Worm (Caenorhabditis elegans) whole organism, L4 larva: Measurements from ENCODE around the gene F11D11.22.

Source experiments
- D1046.2 ChIP-seq: fragments of 200-800 bp; sonication (Bioruptor generic); IDR thresholded peaks from 2 replicates; pipeline ENCODE4 v1.3.6; 2022; ENCODE audit warnings: missing genetic modification characterization, missing compliant biosample characterization
- F10B5.3 ChIP-seq: sonication (generic microtip); optimal IDR thresholded peaks from 2 replicates; lab custom pipeline; 2016; ENCODE audit warnings: mild to moderate bottlenecking, missing genetic modification characterization, missing compliant biosample characterization
- F37D6.2 ChIP-seq: sonication (generic microtip); optimal IDR thresholded peaks from 2 replicates; lab custom pipeline; 2016; ENCODE audit warnings: mild to moderate bottlenecking, missing genetic modification characterization, missing compliant biosample characterization
- F49E8.2 ChIP-seq: sonication (generic microtip); optimal IDR thresholded peaks from 2 replicates; lab custom pipeline; 2016; ENCODE audit warnings: missing compliant biosample characterization, mild to moderate bottlenecking, missing genetic modification characterization, borderline replicate concordance
- T20F7.1 ChIP-seq: fragments of 200-800 bp; sonication (Bioruptor generic); optimal IDR thresholded peaks from 2 replicates; lab custom pipeline; 2018; ENCODE audit warnings: mild to moderate bottlenecking, missing genetic modification characterization, missing compliant biosample characterization
- ZK337.2 ChIP-seq: fragments of 200-800 bp; sonication (Bioruptor generic); IDR thresholded peaks from 2 replicates; pipeline ENCODE4 v1.3.6; 2022; ENCODE audit warnings: missing genetic modification reagents, missing genetic modification characterization, missing compliant biosample characterization
- ceh-20 ChIP-seq: fragments of 200-800 bp; sonication (Bioruptor generic); IDR thresholded peaks from 2 replicates; pipeline ENCODE4 v1.3.6; 2022; ENCODE audit warnings: missing genetic modification reagents, missing genetic modification characterization, missing compliant biosample characterization
- ceh-28 ChIP-seq: fragments of 150-350 bp; optimal IDR thresholded peaks from 2 replicates; lab custom pipeline; 2014; ENCODE audit warnings: missing biosample characterization, missing genetic modification reagents, missing genetic modification characterization
- ceh-62 ChIP-seq: sonication (generic microtip); optimal IDR thresholded peaks from 2 replicates; lab custom pipeline; 2017; ENCODE audit warnings: missing biosample characterization, missing genetic modification characterization
- ces-1 ChIP-seq: fragments of 150-350 bp; sonication (generic microtip); optimal IDR thresholded peaks from 4 replicates; lab custom pipeline; 2014; ENCODE audit warnings: missing biosample characterization, missing genetic modification reagents, missing genetic modification characterization
- daf-19 ChIP-seq: fragments of 200-800 bp; sonication (Bioruptor generic); conservative IDR thresholded peaks from 2 replicates; pipeline ENCODE4 v1.3.6; 2022; ENCODE audit warnings: missing genetic modification characterization, missing compliant biosample characterization
- daf-8 ChIP-seq: fragments of 200-800 bp; sonication (Bioruptor generic); IDR thresholded peaks from 2 replicates; pipeline ENCODE4 v1.3.6; 2022; ENCODE audit warnings: missing genetic modification characterization, missing compliant biosample characterization
- dmd-9 ChIP-seq: fragments of 200-800 bp; sonication (Bioruptor generic); IDR thresholded peaks from 2 replicates; pipeline ENCODE4 v1.3.6; 2022; ENCODE audit warnings: missing genetic modification reagents, missing genetic modification characterization, missing compliant biosample characterization
- duxl-1 ChIP-seq: sonication (generic microtip); optimal IDR thresholded peaks from 2 replicates; lab custom pipeline; 2016; ENCODE audit warnings: mild to moderate bottlenecking, missing genetic modification characterization, moderate library complexity, missing compliant biosample characterization; ENCODE audit not compliant: poor library complexity
- dve-1 ChIP-seq: sonication (generic microtip); optimal IDR thresholded peaks from 2 replicates; lab custom pipeline; 2017; ENCODE audit warnings: antibody characterized with exemption, mild to moderate bottlenecking, missing genetic modification characterization, missing compliant biosample characterization; ENCODE audit not compliant: insufficient read depth
- egl-27 ChIP-seq: sonication (generic microtip); optimal IDR thresholded peaks from 3 replicates; lab custom pipeline; 2017; ENCODE audit warnings: missing biosample characterization, missing genetic modification reagents, missing genetic modification characterization
- hif-1 ChIP-seq, 2 experiments: sonication (generic microtip); optimal IDR thresholded peaks; 2 replicates each; lab custom pipeline; 2016 to 2017; ENCODE audit warnings: missing compliant biosample characterization in 2 of 2, missing genetic modification characterization in 2 of 2, missing genetic modification reagents in 2 of 2, missing genotype in 2 of 2, mild to moderate bottlenecking in 1 of 2
- hlh-11 ChIP-seq: fragments of 200-800 bp; sonication (Bioruptor generic); optimal IDR thresholded peaks from 2 replicates; lab custom pipeline; 2018; ENCODE audit warnings: mild to moderate bottlenecking, missing genetic modification characterization, missing compliant biosample characterization
- hlh-30 ChIP-seq: sonication (generic microtip); optimal IDR thresholded peaks from 2 replicates; lab custom pipeline; 2017; ENCODE audit warnings: antibody characterized with exemption, mild to moderate bottlenecking, missing genetic modification characterization, missing compliant biosample characterization; ENCODE audit not compliant: insufficient read depth
- hmg-1.1 ChIP-seq: fragments of 200-800 bp; sonication (Bioruptor generic); IDR thresholded peaks from 2 replicates; pipeline ENCODE4 v1.3.6; 2022; ENCODE audit warnings: missing genetic modification reagents, missing genetic modification characterization, missing compliant biosample characterization
- lsy-2 ChIP-seq, 2 experiments: fragments of 150-350 bp in 1 of 2; sonication (generic microtip) in 1 of 2; optimal IDR thresholded peaks; 2 replicates each; lab custom pipeline; 2014 to 2017; ENCODE audit warnings: missing biosample characterization in 2 of 2, missing genetic modification characterization in 2 of 2
- mdt-29 ChIP-seq: fragments of 200-800 bp; sonication (Bioruptor generic); IDR thresholded peaks from 2 replicates; pipeline ENCODE4 v1.3.6; 2022; ENCODE audit warnings: missing genetic modification reagents, missing genetic modification characterization, missing compliant biosample characterization
- mes-2 ChIP-seq: sonication (generic microtip); optimal IDR thresholded peaks from 2 replicates; lab custom pipeline; 2016; ENCODE audit warnings: missing genotype, mild to moderate bottlenecking, missing genetic modification characterization, missing compliant biosample characterization; ENCODE audit not compliant: poor library complexity, severe bottlenecking
- nhr-10 ChIP-seq: fragments of 150-350 bp; optimal IDR thresholded peaks from 2 replicates; lab custom pipeline; 2014; ENCODE audit warnings: missing biosample characterization, missing genetic modification characterization
- nhr-102 ChIP-seq: sonication (generic microtip); optimal IDR thresholded peaks from 2 replicates; lab custom pipeline; 2016; ENCODE audit warnings: mild to moderate bottlenecking, missing genetic modification characterization, moderate library complexity, missing compliant biosample characterization
- nhr-111 ChIP-seq: fragments of 200-800 bp; sonication (Bioruptor generic); optimal IDR thresholded peaks from 2 replicates; lab custom pipeline; 2018; ENCODE audit warnings: mild to moderate bottlenecking, missing genetic modification characterization, missing compliant biosample characterization
- nhr-6 ChIP-seq: fragments of 150-350 bp; optimal IDR thresholded peaks from 2 replicates; lab custom pipeline; 2014; ENCODE audit warnings: missing biosample characterization, missing genetic modification characterization
- nhr-76 ChIP-seq: fragments of 150-350 bp; optimal IDR thresholded peaks from 2 replicates; lab custom pipeline; 2014; ENCODE audit warnings: missing biosample characterization, missing genetic modification characterization
- pha-4 ChIP-seq, 2 experiments: fragments of 150-350 bp in 1 of 2; fragments of 200-800 bp in 1 of 2; sonication (Bioruptor generic) in 1 of 2; IDR thresholded peaks in 1 of 2; optimal IDR thresholded peaks in 1 of 2; 2 replicates each; pipeline versions ENCODE4 v1.3.6 to Lab custom; 2014 to 2022; ENCODE audit warnings: missing genetic modification characterization in 2 of 2, missing genetic modification reagents in 2 of 2, missing biosample characterization in 1 of 2, missing compliant biosample characterization in 1 of 2
- tra-1 ChIP-seq: fragments of 200-800 bp; sonication (Bioruptor generic); IDR thresholded peaks from 2 replicates; pipeline ENCODE4 v1.3.6; 2022; ENCODE audit warnings: missing genetic modification reagents, missing genetic modification characterization, missing compliant biosample characterization
- unc-62 ChIP-seq, 3 experiments: fragments of 150-350 bp in 1 of 3; sonication (generic microtip); optimal IDR thresholded peaks in 2 of 3; peaks in 1 of 3; 1 replicate in 1 of 3; 2 replicates in 2 of 3; lab custom pipeline; 2014 to 2017; ENCODE audit warnings: missing biosample characterization in 3 of 3, missing genetic modification characterization in 3 of 3, missing genetic modification reagents in 3 of 3, missing genotype in 1 of 3
- vab-7 ChIP-seq: fragments of 200-800 bp; sonication (Bioruptor generic); IDR thresholded peaks from 2 replicates; pipeline ENCODE4 v1.3.6; 2022; ENCODE audit warnings: missing genetic modification reagents, missing genetic modification characterization, missing compliant biosample characterization
- zag-1 ChIP-seq: fragments of 150-350 bp; optimal IDR thresholded peaks from 2 replicates; lab custom pipeline; 2014; ENCODE audit warnings: missing biosample characterization, missing genetic modification characterization
- ztf-7 ChIP-seq: fragments of 150-350 bp; optimal IDR thresholded peaks from 2 replicates; lab custom pipeline; 2014; ENCODE audit warnings: missing biosample characterization, missing genetic modification characterization

The F11D11.22 gene

DNA sequence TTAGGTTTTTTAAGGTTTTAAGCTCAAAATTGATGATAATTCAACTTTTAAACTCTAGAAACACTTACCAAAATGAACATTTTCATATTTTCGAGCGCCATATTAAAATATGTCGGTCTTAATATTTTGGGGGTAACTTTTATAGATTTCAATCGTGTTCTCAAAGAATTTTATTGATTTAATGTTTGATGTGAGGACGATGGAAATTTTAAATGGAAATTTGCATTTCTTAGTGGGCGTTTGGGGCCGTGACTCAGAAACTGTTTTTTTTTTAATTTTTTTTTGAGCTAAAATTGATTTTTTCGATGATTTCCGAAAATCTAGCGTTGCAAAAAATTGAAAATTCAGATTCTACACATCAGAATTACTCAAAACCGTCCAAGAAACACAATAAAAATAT lies 41.1 kb downstream of the F11D11.22 start, which contains the start of gene C54E10.10:
TSS of gene C54E10.10 (minus strand) at position 101 of the 400 bp plus-strand sequence.
- no peak for TF ChIP-seq zag-1 (tag; lab: Kevin White, UChicago)
- TF ChIP-seq ceh-62 (tag; lab: Kevin White, UChicago): no peak
- TF ChIP-seq daf-19 (GFP tag; lab: Robert Waterston, UW): no peak
- no peak for TF ChIP-seq nhr-6 (tag; lab: Kevin White, UChicago)
- no peak for TF ChIP-seq T20F7.1 (GFP tag; lab: Kevin White, UChicago)
- no peak for TF ChIP-seq F37D6.2 (tag; lab: Kevin White, UChicago)
- no peak for TF ChIP-seq nhr-111 (GFP tag; lab: Kevin White, UChicago)
- TF ChIP-seq mdt-29 (GFP tag; lab: Robert Waterston, UW): no peak
- no peak for TF ChIP-seq ztf-7 (tag; lab: Kevin White, UChicago)
- no peak for TF ChIP-seq ceh-28 (tag; lab: Kevin White, UChicago)
- TF ChIP-seq egl-27 (tag; lab: Kevin White, UChicago): no peak
- no peak for TF ChIP-seq D1046.2 (GFP tag; lab: Robert Waterston, UW)
- TF ChIP-seq pha-4 (GFP tag; IDR thresholded peaks at IDR 0.05; lab: Robert Waterston, UW): no peak
- no peak for TF ChIP-seq pha-4 (tag; optimal IDR thresholded peaks at IDR 0.05; lab: Kevin White, UChicago)
- TF ChIP-seq lsy-2 (tag; optimal IDR thresholded peaks at IDR 0.05; lab: Kevin White, UChicago): no peak
- no peak for TF ChIP-seq tra-1 (GFP tag; lab: Robert Waterston, UW)
- no peak for TF ChIP-seq ZK337.2 (GFP tag; lab: Robert Waterston, UW)
- TF ChIP-seq daf-8: no peak
- TF ChIP-seq ceh-20 (GFP tag; lab: Robert Waterston, UW): no peak
- no peak for TF ChIP-seq vab-7 (GFP tag; lab: Robert Waterston, UW)

- TF ChIP-seq unc-62 (GFP tag; optimal IDR thresholded peaks at IDR 0.05 in 1 of 2; lab: Kevin White, UChicago): no peak
- TF ChIP-seq unc-62 (tag; optimal IDR thresholded peaks at IDR 0.05; lab: Kevin White, UChicago): no peak
- TF ChIP-seq tra-1 (GFP tag; lab: Robert Waterston, UW): no peak
- no peak for TF ChIP-seq nhr-102 (tag; lab: Kevin White, UChicago)
- no peak for TF ChIP-seq F10B5.3 (tag; lab: Kevin White, UChicago)
- no peak for TF ChIP-seq duxl-1
- TF ChIP-seq F49E8.2 (tag; lab: Kevin White, UChicago): no peak
- no peak for TF ChIP-seq hmg-1.1 (GFP tag; lab: Robert Waterston, UW)
- TF ChIP-seq hif-1 (tag; optimal IDR thresholded peaks at IDR 0.05; lab: Kevin White, UChicago): no peak
- TF ChIP-seq nhr-76 (tag; lab: Kevin White, UChicago): no peak
- TF ChIP-seq dve-1 (tag; lab: Kevin White, UChicago): no peak
- no peak for TF ChIP-seq D1046.2 (GFP tag; lab: Robert Waterston, UW)
- TF ChIP-seq dmd-9 (GFP tag; lab: Robert Waterston, UW): no peak
- TF ChIP-seq, all 104 proteins: peak for 0
These were observed 44.3 kb downstream of the F11D11.22 start, which contains the start of gene sri-10 for ce11 chrV:18806409-18806808. sri-10 (minus strand) TSS chrV:18806509.

DNA sequence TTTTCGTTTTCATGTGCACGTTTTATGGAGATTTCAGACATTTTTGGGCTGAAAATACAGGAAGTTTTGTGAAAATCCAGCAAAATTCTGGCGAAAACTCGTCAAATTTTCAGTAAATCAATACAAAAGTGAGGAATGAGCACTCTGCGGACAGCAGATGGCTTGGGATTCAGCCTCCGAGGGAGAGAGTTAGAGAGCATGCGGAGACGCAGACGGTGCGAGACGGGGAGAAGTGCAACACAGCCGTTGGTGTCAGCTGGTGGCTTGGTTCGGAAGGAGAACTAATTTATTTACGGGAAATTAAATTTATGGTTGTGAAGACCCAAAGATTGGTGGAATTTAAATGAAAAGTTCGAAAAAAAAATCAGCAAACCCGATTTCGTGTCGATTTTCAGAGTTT lies 46.5 kb downstream of the F11D11.22 start, which contains the start of gene C54E10.6:
TSS of gene C54E10.6 (minus strand) at position 109 of the 400 bp plus-strand sequence.
- peak; percentile 16 for TF ChIP-seq ces-1 (GFP tag; lab: Kevin White, UChicago)
- TF ChIP-seq hlh-11 (tag; lab: Kevin White, UChicago): peak; percentile 4
- TF ChIP-seq hlh-30: peak; percentile 18
- TF ChIP-seq hmg-1.1 (GFP tag; lab: Robert Waterston, UW): peak; percentile 57; the same call in 1 of the 2 replicates
- no peak for TF ChIP-seq mes-2 (tag; lab: Kevin White, UChicago)
- no peak for TF ChIP-seq nhr-10 (tag; lab: Kevin White, UChicago)
